Worm (Caenorhabditis elegans) whole organism, L3 larva: ENCODE data around the gene F35F11.2.

ENCODE experiments used
- R02D3.7 ChIP-seq: fragments of 150-350 bp; optimal IDR thresholded peaks from 2 replicates; lab custom pipeline; 2014; ENCODE audit warnings: missing biosample characterization, missing genetic modification characterization
- ZK546.5 ChIP-seq: sonication (generic microtip); optimal IDR thresholded peaks from 2 replicates; lab custom pipeline; 2017; ENCODE audit warnings: missing biosample characterization, missing genetic modification characterization
- aly-2 ChIP-seq: fragments of 150-350 bp; optimal IDR thresholded peaks from 2 replicates; lab custom pipeline; 2014; ENCODE audit warnings: missing biosample characterization, missing genetic modification characterization
- ama-1 ChIP-seq: fragments of 150-350 bp; optimal IDR thresholded peaks from 2 replicates; lab custom pipeline; 2018
- ceh-16 ChIP-seq: sonication (generic microtip); optimal IDR thresholded peaks from 2 replicates; lab custom pipeline; 2017; ENCODE audit warnings: missing biosample characterization, missing genetic modification characterization
- ceh-28 ChIP-seq: fragments of 150-350 bp; optimal IDR thresholded peaks from 2 replicates; lab custom pipeline; 2014; ENCODE audit warnings: missing biosample characterization, missing genetic modification reagents, missing genetic modification characterization
- ceh-82 ChIP-seq: fragments of 150-350 bp; optimal IDR thresholded peaks from 2 replicates; lab custom pipeline; 2014; ENCODE audit warnings: missing biosample characterization, missing genetic modification characterization
- ceh-9 ChIP-seq: sonication (generic microtip); optimal IDR thresholded peaks from 2 replicates; lab custom pipeline; 2018; ENCODE audit warnings: missing biosample characterization, missing genetic modification characterization
- daf-12 ChIP-seq: fragments of 150-350 bp; optimal IDR thresholded peaks from 2 replicates; lab custom pipeline; 2014; ENCODE audit warnings: missing biosample characterization, missing genetic modification reagents, missing genetic modification characterization
- egl-27 ChIP-seq: sonication (generic microtip); optimal IDR thresholded peaks from 4 replicates; lab custom pipeline; 2017; ENCODE audit warnings: missing biosample characterization, missing genetic modification reagents, missing genetic modification characterization
- egl-5 ChIP-seq: fragments of 150-350 bp; optimal IDR thresholded peaks from 2 replicates; lab custom pipeline; 2017; ENCODE audit warnings: missing biosample characterization, missing genetic modification reagents, missing genetic modification characterization, inconsistent platforms
- elt-1 ChIP-seq: fragments of 150-350 bp; optimal IDR thresholded peaks from 2 replicates; lab custom pipeline; 2014; ENCODE audit warnings: missing biosample characterization, missing genetic modification characterization
- elt-2 ChIP-seq: sonication (generic microtip); optimal IDR thresholded peaks from 2 replicates; lab custom pipeline; 2016; ENCODE audit warnings: missing genetic modification reagents, mild to moderate bottlenecking, missing genetic modification characterization, missing compliant biosample characterization
- elt-3 ChIP-seq, 3 experiments: fragments of 150-350 bp in 1 of 3; sonication (generic microtip) in 2 of 3; optimal IDR thresholded peaks; 2 replicates in 2 of 3; 4 replicates in 1 of 3; lab custom pipeline; 2014 to 2017; ENCODE audit warnings: missing biosample characterization in 3 of 3, missing genetic modification characterization in 3 of 3
- eor-1 ChIP-seq, 2 experiments: fragments of 150-350 bp; optimal IDR thresholded peaks; 2 replicates each; lab custom pipeline; 2014 to 2018; ENCODE audit warnings: missing biosample characterization in 2 of 2, missing genetic modification characterization in 2 of 2
- fkh-10 ChIP-seq: sonication (generic microtip); optimal IDR thresholded peaks from 2 replicates; lab custom pipeline; 2017; ENCODE audit warnings: missing biosample characterization, missing genetic modification reagents, missing genetic modification characterization
- fkh-2 ChIP-seq: fragments of 150-350 bp; optimal IDR thresholded peaks from 2 replicates; lab custom pipeline; 2014; ENCODE audit warnings: missing biosample characterization, missing genetic modification reagents, missing genetic modification characterization
- fos-1 ChIP-seq: fragments of 150-350 bp; optimal IDR thresholded peaks from 2 replicates; lab custom pipeline; 2014; ENCODE audit warnings: missing biosample characterization, missing genetic modification characterization
- hmg-11 ChIP-seq: sonication (generic microtip); optimal IDR thresholded peaks from 2 replicates; lab custom pipeline; 2016; ENCODE audit warnings: missing genetic modification characterization, missing compliant biosample characterization
- jun-1 ChIP-seq: fragments of 150-350 bp; optimal IDR thresholded peaks from 2 replicates; lab custom pipeline; 2014; ENCODE audit warnings: missing biosample characterization, missing genetic modification reagents, missing genetic modification characterization
- lin-15B ChIP-seq: fragments of 150-350 bp; optimal IDR thresholded peaks from 2 replicates; lab custom pipeline; 2014; ENCODE audit warnings: missing biosample characterization, missing genetic modification characterization
- lin-39 ChIP-seq: fragments of 150-350 bp; optimal IDR thresholded peaks from 2 replicates; lab custom pipeline; 2018; ENCODE audit warnings: missing biosample characterization, missing genetic modification reagents, missing genetic modification characterization
- lsy-12 ChIP-seq: sonication (generic microtip); optimal IDR thresholded peaks from 2 replicates; lab custom pipeline; 2016; ENCODE audit warnings: mild to moderate bottlenecking, missing genetic modification characterization, missing compliant biosample characterization
- mdl-1 ChIP-seq: fragments of 150-350 bp; optimal IDR thresholded peaks from 2 replicates; lab custom pipeline; 2014; ENCODE audit warnings: missing biosample characterization, missing genetic modification characterization
- mml-1 ChIP-seq: fragments of 150-350 bp; sonication (generic microtip); optimal IDR thresholded peaks from 3 replicates; lab custom pipeline; 2014; ENCODE audit warnings: missing biosample characterization, missing genetic modification characterization
- nfya-1 ChIP-seq: sonication (generic microtip); optimal IDR thresholded peaks from 2 replicates; lab custom pipeline; 2017; ENCODE audit warnings: missing genetic modification characterization, mild to moderate bottlenecking, missing compliant biosample characterization, antibody characterized with exemption, moderate library complexity; ENCODE audit not compliant: insufficient read depth
- nhr-11 ChIP-seq: fragments of 150-350 bp; optimal IDR thresholded peaks from 2 replicates; lab custom pipeline; 2014; ENCODE audit warnings: missing biosample characterization, missing genetic modification characterization
- nhr-12 ChIP-seq: fragments of 150-350 bp; optimal IDR thresholded peaks from 2 replicates; lab custom pipeline; 2014; ENCODE audit warnings: missing biosample characterization, missing genetic modification characterization
- nhr-23 ChIP-seq: fragments of 150-350 bp; optimal IDR thresholded peaks from 2 replicates; lab custom pipeline; 2014; ENCODE audit warnings: missing biosample characterization, missing genetic modification reagents, missing genetic modification characterization
- nhr-237 ChIP-seq: fragments of 150-350 bp; optimal IDR thresholded peaks from 2 replicates; lab custom pipeline; 2014; ENCODE audit warnings: missing biosample characterization, missing genetic modification characterization
- nhr-25 ChIP-seq: sonication (generic microtip); optimal IDR thresholded peaks from 2 replicates; lab custom pipeline; 2017; ENCODE audit warnings: missing biosample characterization, missing genetic modification characterization
- nhr-28 ChIP-seq: fragments of 150-350 bp; optimal IDR thresholded peaks from 2 replicates; lab custom pipeline; 2014; ENCODE audit warnings: missing biosample characterization, missing genetic modification characterization
- nhr-43 ChIP-seq: sonication (generic microtip); optimal IDR thresholded peaks from 2 replicates; lab custom pipeline; 2016; ENCODE audit warnings: mild to moderate bottlenecking, missing genetic modification characterization, missing compliant biosample characterization; ENCODE audit not compliant: poor library complexity, severe bottlenecking
- nhr-67 ChIP-seq: fragments of 150-350 bp; optimal IDR thresholded peaks from 2 replicates; lab custom pipeline; 2014; ENCODE audit warnings: missing biosample characterization, missing genetic modification characterization
- nhr-76 ChIP-seq: fragments of 150-350 bp; sonication (generic microtip); optimal IDR thresholded peaks from 5 replicates; lab custom pipeline; 2014; ENCODE audit warnings: missing biosample characterization, missing genetic modification characterization
- nhr-77 ChIP-seq: fragments of 150-350 bp; optimal IDR thresholded peaks from 2 replicates; lab custom pipeline; 2014; ENCODE audit warnings: missing biosample characterization, missing genetic modification characterization
- pha-4 ChIP-seq: fragments of 150-350 bp; optimal IDR thresholded peaks from 2 replicates; lab custom pipeline; 2014; ENCODE audit warnings: missing biosample characterization, missing genetic modification reagents, missing genetic modification characterization
- pqm-1 ChIP-seq: fragments of 150-350 bp; optimal IDR thresholded peaks from 2 replicates; lab custom pipeline; 2017; ENCODE audit warnings: missing biosample characterization, missing genetic modification characterization, inconsistent platforms
- sea-2 ChIP-seq: fragments of 150-350 bp; sonication (generic microtip); optimal IDR thresholded peaks from 4 replicates; lab custom pipeline; 2014; ENCODE audit warnings: missing biosample characterization, missing genetic modification reagents, missing genetic modification characterization
- skn-1 ChIP-seq: fragments of 150-350 bp; optimal IDR thresholded peaks from 2 replicates; lab custom pipeline; 2014; ENCODE audit warnings: missing biosample characterization, missing genetic modification characterization
- snpc-4 ChIP-seq: fragments of 150-350 bp; optimal IDR thresholded peaks from 2 replicates; lab custom pipeline; 2014; ENCODE audit warnings: missing biosample characterization, missing genetic modification characterization
- tbx-2 ChIP-seq: sonication (generic microtip); optimal IDR thresholded peaks from 2 replicates; lab custom pipeline; 2016; ENCODE audit warnings: mild to moderate bottlenecking, missing genetic modification characterization, missing compliant biosample characterization
- unc-39 ChIP-seq: sonication (generic microtip); optimal IDR thresholded peaks from 4 replicates; lab custom pipeline; 2017; ENCODE audit warnings: missing biosample characterization, missing genetic modification characterization
- unc-62 ChIP-seq: fragments of 150-350 bp; sonication (generic microtip); optimal IDR thresholded peaks from 4 replicates; lab custom pipeline; 2014; ENCODE audit warnings: missing biosample characterization, missing genetic modification reagents, missing genetic modification characterization
- zag-1 ChIP-seq: fragments of 150-350 bp; optimal IDR thresholded peaks from 2 replicates; lab custom pipeline; 2014; ENCODE audit warnings: missing biosample characterization, missing genetic modification characterization
- ztf-11 ChIP-seq: fragments of 150-350 bp; optimal IDR thresholded peaks from 2 replicates; lab custom pipeline; 2014; ENCODE audit warnings: missing biosample characterization, missing genetic modification characterization
- ztf-4 ChIP-seq: fragments of 150-350 bp; optimal IDR thresholded peaks from 2 replicates; lab custom pipeline; 2014; ENCODE audit warnings: missing biosample characterization, missing genetic modification characterization

Gene F35F11.2

ce11 chrIV:4021847-4022780 lies 18.0 kb upstream of the F35F11.2 start:
- TF ChIP-seq fos-1: no peak
- no peak for TF ChIP-seq ztf-11
- no peak for TF ChIP-seq nhr-237
- TF ChIP-seq egl-5 (tag; lab: Kevin White, UChicago): peak; percentile 89
- TF ChIP-seq ama-1: no peak
- TF ChIP-seq nhr-77 (tag; lab: Kevin White, UChicago): no peak
- TF ChIP-seq fkh-2 (tag; lab: Kevin White, UChicago): no peak
- peak; percentile 67 for TF ChIP-seq lin-39 (tag; lab: Kevin White, UChicago)
- TF ChIP-seq ceh-82 (tag; lab: Kevin White, UChicago): no peak
- TF ChIP-seq daf-12 (tag; lab: Kevin White, UChicago): no peak
- no peak for TF ChIP-seq ZK546.5 (tag; lab: Kevin White, UChicago)
- no peak for TF ChIP-seq sea-2 (GFP tag; lab: Kevin White, UChicago)
- TF ChIP-seq nhr-67 (tag; lab: Kevin White, UChicago): no peak
- peak; percentile 16 for TF ChIP-seq nhr-23
- no peak for TF ChIP-seq R02D3.7 (tag; lab: Kevin White, UChicago)
- no peak for TF ChIP-seq skn-1
- peak; percentile 41 for TF ChIP-seq elt-1 (tag; lab: Kevin White, UChicago)
- TF ChIP-seq ceh-9 (tag; lab: Kevin White, UChicago): no peak
- TF ChIP-seq pqm-1: peak; percentile 52
- TF ChIP-seq tbx-2: no peak
- TF ChIP-seq pha-4 (tag; lab: Kevin White, UChicago): peak; percentile 58
- no peak for TF ChIP-seq hmg-11 (tag; lab: Kevin White, UChicago)
- TF ChIP-seq snpc-4: no peak
- TF ChIP-seq elt-3 (tag; optimal IDR thresholded peaks at IDR 0.05; lab: Kevin White, UChicago): no peak
- TF ChIP-seq nhr-28 (tag; lab: Kevin White, UChicago): no peak
- TF ChIP-seq mml-1 (tag; lab: Kevin White, UChicago): no peak
- no peak for TF ChIP-seq fkh-10 (GFP tag; lab: Kevin White, UChicago)
- no peak for TF ChIP-seq ztf-4 (tag; lab: Kevin White, UChicago)
- no peak for TF ChIP-seq aly-2 (tag; lab: Kevin White, UChicago)
- TF ChIP-seq unc-39 (tag; lab: Kevin White, UChicago): no peak
- TF ChIP-seq ceh-28 (tag; lab: Kevin White, UChicago): no peak
- TF ChIP-seq nfya-1: peak; percentile 40
- TF ChIP-seq nhr-43 (tag; lab: Kevin White, UChicago): peak; percentile 35
- TF ChIP-seq nhr-12: no peak
- TF ChIP-seq jun-1 (tag; lab: Kevin White, UChicago): no peak
- TF ChIP-seq nhr-25: no peak
- TF ChIP-seq nhr-11 (tag; lab: Kevin White, UChicago): no peak
- TF ChIP-seq zag-1: no peak
- TF ChIP-seq lin-15B (tag; lab: Kevin White, UChicago): no peak
- TF ChIP-seq eor-1 (tag; optimal IDR thresholded peaks at IDR 0.05; lab: Kevin White, UChicago): no peak
- TF ChIP-seq elt-2: peak; percentile 75
- no peak for TF ChIP-seq egl-27 (tag; lab: Kevin White, UChicago)
- no peak for TF ChIP-seq nhr-76 (tag; lab: Kevin White, UChicago)
- no peak for TF ChIP-seq ceh-16
- TF ChIP-seq unc-62 (GFP tag; lab: Kevin White, UChicago): no peak
- no peak for TF ChIP-seq lsy-12 (tag; lab: Kevin White, UChicago)
- TF ChIP-seq mdl-1 (tag; lab: Kevin White, UChicago): no peak
